Fruit fly (Drosophila melanogaster): ENCODE measurements around the gene CG12121.
A peak's percentile ranks its signal among the peaks of the same experiment; 100 is the strongest.

Gene CG12121

DNA sequence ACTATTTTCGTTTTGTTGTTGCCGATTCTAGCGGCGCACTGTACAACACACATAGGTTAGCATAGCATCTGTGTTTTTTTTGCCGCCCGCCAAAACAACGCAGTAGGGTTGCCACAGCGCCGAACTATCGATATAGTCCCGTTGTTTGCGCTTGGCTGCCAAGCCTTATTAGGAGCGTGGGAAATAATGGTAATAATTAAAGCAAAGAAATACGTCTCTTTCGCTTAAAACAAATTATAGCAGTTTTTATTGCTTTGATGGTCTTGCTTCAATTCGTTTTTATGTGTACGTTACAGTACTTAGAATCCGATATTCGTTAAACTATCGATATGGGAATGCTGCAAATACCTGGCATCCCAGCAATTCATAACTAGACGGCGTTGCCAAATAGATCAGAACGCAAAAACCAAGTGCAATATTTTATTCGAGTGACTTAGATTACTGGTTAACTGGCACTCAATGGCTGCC lies 11.3 kb upstream of the CG12121 start, which contains the start of the genes mxc and Larp7 (continued):
- TF ChIP-seq az2 (GFP tag; optimal IDR thresholded peaks at IDR 0.05) (peak; percentile 48), CG6272 (GFP tag; IDR thresholded peaks at IDR 0.05) (peak; percentile 59), CG2678 (tag; optimal IDR thresholded peaks at IDR 0.05) (no peak), CG2889 (GFP tag; IDR thresholded peaks at IDR 0.05) (peak; percentile 38; the same call in 1 of the 3 replicates), CG13287 (GFP tag; IDR thresholded peaks at IDR 0.05; ENCODE audit: partially characterized antibody) (peak; percentile 85), TFAM (GFP tag; optimal IDR thresholded peaks at IDR 0.05) (no peak), Spps (tag; optimal IDR thresholded peaks at IDR 0.05) (no peak), CG3065 (GFP tag; optimal IDR thresholded peaks at IDR 0.05) (no peak), CG12071 (GFP tag; optimal IDR thresholded peaks at IDR 0.05) (no peak), E2f2 (GFP tag; IDR thresholded peaks at IDR 0.05) (peak; percentile 77), CG7372 (GFP tag; IDR thresholded peaks at IDR 0.05) (peak; percentile 46; the same call in 1 of the 2 replicates), ERR (GFP tag; optimal IDR thresholded peaks at IDR 0.05) (peak; percentile 24), CG6683 (GFP tag; optimal IDR thresholded peaks at IDR 0.05) (no peak), CG11093 (GFP tag; IDR thresholded peaks at IDR 0.05) (no peak; the same call in 2 of the 3 replicates), bbx (GFP tag; IDR thresholded peaks at IDR 0.05; ENCODE audit: partially characterized antibody) (peak; percentile 62), Atf3 (GFP tag; optimal IDR thresholded peaks at IDR 0.05) (no peak), CG8388 (GFP tag; optimal IDR thresholded peaks at IDR 0.05) (peak; percentile 7), CG18599 (GFP tag; optimal IDR thresholded peaks at IDR 0.05) (no peak), Hr39 (optimal IDR thresholded peaks at IDR 0.05) (no peak), CG6854 (GFP tag; optimal IDR thresholded peaks at IDR 0.05) (no peak), CG33557 (GFP tag; optimal IDR thresholded peaks at IDR 0.05) (peak; percentile 58), sisA (GFP tag; IDR thresholded peaks at IDR 0.05) (peak; percentile 66), CG11085 (GFP tag; IDR thresholded peaks at IDR 0.05) (0 out of 2 replicates have a peak, but pooled peaks have one; percentile 34), HmgD (GFP tag; optimal IDR thresholded peaks at IDR 0.05) (peak; percentile 51), jumu (GFP tag; optimal IDR thresholded peaks at IDR 0.05) (peak; percentile 75), pnt (GFP tag; optimal IDR thresholded peaks at IDR 0.05) (peak; percentile 67), CG3163 (GFP tag; optimal IDR thresholded peaks at IDR 0.05) (peak; percentile 32), oc (tag; optimal IDR thresholded peaks at IDR 0.05) (no peak), inv (GFP tag; IDR thresholded peaks at IDR 0.05; ENCODE audit: partially characterized antibody) (peak; percentile 88), pros (GFP tag; optimal IDR thresholded peaks at IDR 0.05) (no peak), dati (GFP tag; IDR thresholded peaks at IDR 0.05) (no peak), Lim3 (GFP tag; IDR thresholded peaks at IDR 0.05) (no peak), CG6654 (GFP tag; optimal IDR thresholded peaks at IDR 0.05) (no peak), aop (GFP tag; IDR thresholded peaks at IDR 0.05) (no peak), CG13894 (tag; optimal IDR thresholded peaks at IDR 0.05) (no peak), CG9727 (GFP tag; optimal IDR thresholded peaks at IDR 0.05) (peak; percentile 61), B-H2 (GFP tag; optimal IDR thresholded peaks at IDR 0.05) (no peak), CG1832 (GFP tag; optimal IDR thresholded peaks at IDR 0.05) (no peak), CG7556 (GFP tag; optimal IDR thresholded peaks at IDR 0.05) (no peak), fru (optimal IDR thresholded peaks at IDR 0.05) (no peak), bcd (GFP tag; optimal IDR thresholded peaks at IDR 0.05) (peak; percentile 49), CG10209 (GFP tag; optimal IDR thresholded peaks at IDR 0.05) (peak; percentile 27), Dad (GFP tag; optimal IDR thresholded peaks at IDR 0.05) (peak; percentile 30), Gug (GFP tag; IDR thresholded peaks at IDR 0.05) (peak; percentile 68; the same call in 3 of the 4 replicates), D19B (GFP tag; optimal IDR thresholded peaks at IDR 0.05) (no peak), Atf-2 (GFP tag; optimal IDR thresholded peaks at IDR 0.05) (peak; percentile 48), zen (tag; optimal IDR thresholded peaks at IDR 0.05) (peak; percentile 41), croc (GFP tag; conservative IDR thresholded peaks at IDR 0.05) (no peak; the same call in 2 of the 3 replicates), pho (GFP tag; optimal IDR thresholded peaks at IDR 0.05) (peak; percentile 70), CG17359 (tag; optimal IDR thresholded peaks at IDR 0.05) (no peak), rib (GFP tag; IDR thresholded peaks at IDR 0.05) (peak; percentile 38; the same call in 1 of the 2 replicates)

Data from whole organism, embryonic.